Fruit fly (Drosophila melanogaster): Measurements from ENCODE around the gene Ilp2.

DNA sequence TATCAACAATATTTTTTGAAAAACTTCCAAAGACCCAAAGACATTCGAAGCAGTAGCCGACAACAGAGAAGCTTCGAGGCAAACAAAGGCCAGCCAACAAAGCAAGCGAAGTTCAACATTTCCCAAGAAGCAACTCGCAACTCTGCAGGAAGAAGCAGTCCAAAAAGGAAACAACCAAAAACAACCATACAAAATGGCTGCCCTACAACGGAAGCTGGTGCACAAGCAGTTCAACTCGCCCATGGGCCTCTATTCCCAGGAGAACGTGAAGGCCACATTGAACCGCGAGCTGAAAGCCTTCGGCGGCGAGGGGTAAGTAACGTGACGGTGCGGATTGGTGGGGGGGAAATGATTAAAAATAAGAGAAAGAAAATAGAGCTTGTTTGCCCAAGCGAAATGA lies 20.8 kb downstream of the Ilp2 start:
- TF ChIP-seq tj (GFP tag; optimal IDR thresholded peaks at IDR 0.05), result no peak
- TF ChIP-seq Mnt (GFP tag; optimal IDR thresholded peaks at IDR 0.05), result no peak
- no peak for TF ChIP-seq bab1 (GFP tag; optimal IDR thresholded peaks at IDR 0.05)
- no peak for TF ChIP-seq CG1620 (GFP tag; optimal IDR thresholded peaks at IDR 0.05)
- TF ChIP-seq CG12768 (GFP tag; optimal IDR thresholded peaks at IDR 0.05), result no peak
- TF ChIP-seq CG7101 (tag; optimal IDR thresholded peaks at IDR 0.05), result no peak
- no peak for TF ChIP-seq toe (GFP tag; optimal IDR thresholded peaks at IDR 0.05)
- TF ChIP-seq Clk (GFP tag; optimal IDR thresholded peaks at IDR 0.05), result no peak
- TF ChIP-seq ovo (GFP tag; optimal IDR thresholded peaks at IDR 0.05), result no peak
- TF ChIP-seq Crg-1 (GFP tag; optimal IDR thresholded peaks at IDR 0.05), result no peak

All from whole organism, adult.